Fruit fly (Drosophila melanogaster) S2 (cell line): ENCODE data around the gene mtm.

Source experiments
- CG8478 ChIP-seq: fragments of >200 bp; optimal IDR thresholded peaks from 2 replicates; lab custom pipeline; 2018
- CTCF ChIP-seq, 2 experiments: fragments of >200 bp; optimal IDR thresholded peaks; 2 replicates each; lab custom pipeline; 2018

- TF ChIP-seq CG8478 (lab: Kevin White, UChicago), result no peak
- TF ChIP-seq CTCF (optimal IDR thresholded peaks at IDR 0.05; lab: Kevin White, UChicago), result no peak
These were observed 49.0 kb upstream of the mtm start for dm6 chr2L:6085733-6086317.
